Worm (Caenorhabditis elegans) whole organism, L4 larva: ENCODE data around the gene Y17G9A.4.

Experiments
- F10B5.3 ChIP-seq: sonication (generic microtip); optimal IDR thresholded peaks from 2 replicates; lab custom pipeline; 2016; ENCODE audit warnings: mild to moderate bottlenecking, missing genetic modification characterization, missing compliant biosample characterization
- F26F4.8 ChIP-seq: fragments of 200-800 bp; sonication (Bioruptor generic); conservative IDR thresholded peaks from 2 replicates; pipeline ENCODE4 v1.3.6; 2022; ENCODE audit warnings: missing genetic modification characterization, missing compliant biosample characterization
- F44E2.7 ChIP-seq: fragments of 200-800 bp; sonication (Bioruptor generic); IDR thresholded peaks from 2 replicates; pipeline ENCODE4 v2.1.2; 2022; ENCODE audit warnings: missing genetic modification characterization, missing compliant biosample characterization
- Y48G9A.11 ChIP-seq: fragments of 200-800 bp; sonication (Bioruptor generic); IDR thresholded peaks from 2 replicates; pipeline ENCODE4 v1.3.6; 2022; ENCODE audit warnings: missing genetic modification reagents, missing genetic modification characterization, missing compliant biosample characterization
- ZK337.2 ChIP-seq: fragments of 200-800 bp; sonication (Bioruptor generic); IDR thresholded peaks from 2 replicates; pipeline ENCODE4 v1.3.6; 2022; ENCODE audit warnings: missing genetic modification reagents, missing genetic modification characterization, missing compliant biosample characterization
- aly-2 ChIP-seq: sonication (generic microtip); optimal IDR thresholded peaks from 2 replicates; lab custom pipeline; 2018; ENCODE audit warnings: missing biosample characterization, missing genetic modification characterization
- arid-1 ChIP-seq: fragments of 200-800 bp; sonication (Bioruptor generic); conservative IDR thresholded peaks from 2 replicates; pipeline ENCODE4 v1.3.6; 2022; ENCODE audit warnings: missing genetic modification reagents, missing genetic modification characterization, missing compliant biosample characterization
- attf-4 ChIP-seq: sonication (generic microtip); optimal IDR thresholded peaks from 3 replicates; lab custom pipeline; 2017; ENCODE audit warnings: missing biosample characterization, missing genetic modification characterization
- ceh-20 ChIP-seq: fragments of 200-800 bp; sonication (Bioruptor generic); IDR thresholded peaks from 2 replicates; pipeline ENCODE4 v1.3.6; 2022; ENCODE audit warnings: missing genetic modification reagents, missing genetic modification characterization, missing compliant biosample characterization
- ceh-82 ChIP-seq: sonication (generic microtip); optimal IDR thresholded peaks from 2 replicates; lab custom pipeline; 2017; ENCODE audit warnings: missing biosample characterization, missing genetic modification characterization
- cey-2 ChIP-seq: sonication (generic microtip); optimal IDR thresholded peaks from 3 replicates; lab custom pipeline; 2017; ENCODE audit warnings: missing genetic modification characterization, mild to moderate bottlenecking, missing compliant biosample characterization, antibody characterized with exemption, borderline replicate concordance; ENCODE audit not compliant: insufficient read depth
- ctbp-1 ChIP-seq: fragments of 200-800 bp; sonication (Bioruptor generic); IDR thresholded peaks from 2 replicates; pipeline ENCODE4 v1.3.6; 2022; ENCODE audit warnings: missing genetic modification reagents, missing genetic modification characterization, missing compliant biosample characterization
- daf-16 ChIP-seq, 3 experiments: sonication (generic microtip); optimal IDR thresholded peaks; 2 replicates each; lab custom pipeline; 2016 to 2017; ENCODE audit warnings: missing genetic modification characterization in 3 of 3, missing genetic modification reagents in 3 of 3, mild to moderate bottlenecking in 2 of 3, missing compliant biosample characterization in 2 of 3, missing biosample characterization in 1 of 3, moderate library complexity in 1 of 3
- daf-19 ChIP-seq: fragments of 200-800 bp; sonication (Bioruptor generic); conservative IDR thresholded peaks from 2 replicates; pipeline ENCODE4 v1.3.6; 2022; ENCODE audit warnings: missing genetic modification characterization, missing compliant biosample characterization
- daf-8 ChIP-seq: fragments of 200-800 bp; sonication (Bioruptor generic); IDR thresholded peaks from 2 replicates; pipeline ENCODE4 v1.3.6; 2022; ENCODE audit warnings: missing genetic modification characterization, missing compliant biosample characterization
- duxl-1 ChIP-seq: sonication (generic microtip); optimal IDR thresholded peaks from 2 replicates; lab custom pipeline; 2016; ENCODE audit warnings: mild to moderate bottlenecking, missing genetic modification characterization, moderate library complexity, missing compliant biosample characterization; ENCODE audit not compliant: poor library complexity
- fos-1 ChIP-seq: fragments of 150-350 bp; optimal IDR thresholded peaks from 2 replicates; lab custom pipeline; 2014; ENCODE audit warnings: missing biosample characterization, missing genetic modification characterization
- hif-1 ChIP-seq, 2 experiments: sonication (generic microtip); optimal IDR thresholded peaks; 2 replicates each; lab custom pipeline; 2016 to 2017; ENCODE audit warnings: missing compliant biosample characterization in 2 of 2, missing genetic modification characterization in 2 of 2, missing genetic modification reagents in 2 of 2, missing genotype in 2 of 2, mild to moderate bottlenecking in 1 of 2
- hlh-30 ChIP-seq: sonication (generic microtip); optimal IDR thresholded peaks from 2 replicates; lab custom pipeline; 2017; ENCODE audit warnings: antibody characterized with exemption, mild to moderate bottlenecking, missing genetic modification characterization, missing compliant biosample characterization; ENCODE audit not compliant: insufficient read depth
- jun-1 ChIP-seq: fragments of 150-350 bp; optimal IDR thresholded peaks from 2 replicates; lab custom pipeline; 2014; ENCODE audit warnings: missing biosample characterization, missing genetic modification reagents, missing genetic modification characterization
- lin-13 ChIP-seq: fragments of 150-350 bp; optimal IDR thresholded peaks from 2 replicates; lab custom pipeline; 2014; ENCODE audit warnings: missing biosample characterization, missing genetic modification reagents, missing genetic modification characterization
- lir-3 ChIP-seq: sonication (generic microtip); optimal IDR thresholded peaks from 2 replicates; lab custom pipeline; 2016; ENCODE audit warnings: mild to moderate bottlenecking, missing genetic modification characterization, missing compliant biosample characterization
- madf-9 ChIP-seq: fragments of 200-800 bp; sonication (Bioruptor generic); conservative IDR thresholded peaks from 2 replicates; pipeline ENCODE4 v1.3.6; 2022; ENCODE audit warnings: missing genetic modification reagents, missing genetic modification characterization, missing compliant biosample characterization
- mdl-1 ChIP-seq, 2 experiments: fragments of 150-350 bp in 1 of 2; sonication (generic microtip) in 1 of 2; optimal IDR thresholded peaks; 2 replicates each; lab custom pipeline; 2014 to 2017; ENCODE audit warnings: missing biosample characterization in 2 of 2, missing genetic modification characterization in 2 of 2
- nhr-10 ChIP-seq: fragments of 150-350 bp; optimal IDR thresholded peaks from 2 replicates; lab custom pipeline; 2014; ENCODE audit warnings: missing biosample characterization, missing genetic modification characterization
- nhr-102 ChIP-seq: sonication (generic microtip); optimal IDR thresholded peaks from 2 replicates; lab custom pipeline; 2016; ENCODE audit warnings: mild to moderate bottlenecking, missing genetic modification characterization, moderate library complexity, missing compliant biosample characterization
- nhr-11 ChIP-seq: fragments of 150-350 bp; optimal IDR thresholded peaks from 2 replicates; lab custom pipeline; 2014; ENCODE audit warnings: missing biosample characterization, missing genetic modification characterization
- nhr-111 ChIP-seq: fragments of 200-800 bp; sonication (Bioruptor generic); optimal IDR thresholded peaks from 2 replicates; lab custom pipeline; 2018; ENCODE audit warnings: mild to moderate bottlenecking, missing genetic modification characterization, missing compliant biosample characterization
- nhr-6 ChIP-seq: fragments of 150-350 bp; optimal IDR thresholded peaks from 2 replicates; lab custom pipeline; 2014; ENCODE audit warnings: missing biosample characterization, missing genetic modification characterization
- pha-4 ChIP-seq, 2 experiments: fragments of 150-350 bp in 1 of 2; fragments of 200-800 bp in 1 of 2; sonication (Bioruptor generic) in 1 of 2; IDR thresholded peaks in 1 of 2; optimal IDR thresholded peaks in 1 of 2; 2 replicates each; pipeline versions ENCODE4 v1.3.6 to Lab custom; 2014 to 2022; ENCODE audit warnings: missing genetic modification characterization in 2 of 2, missing genetic modification reagents in 2 of 2, missing biosample characterization in 1 of 2, missing compliant biosample characterization in 1 of 2
- saeg-2 ChIP-seq: fragments of 200-800 bp; sonication (Bioruptor generic); IDR thresholded peaks from 2 replicates; pipeline ENCODE4 v1.3.6; 2022; ENCODE audit warnings: missing genetic modification reagents, missing genetic modification characterization, missing compliant biosample characterization
- skn-1 ChIP-seq: fragments of 150-350 bp; optimal IDR thresholded peaks from 2 replicates; lab custom pipeline; 2014; ENCODE audit warnings: missing biosample characterization, missing genetic modification characterization
- snpc-1.2 ChIP-seq: fragments of 200-800 bp; sonication (Bioruptor generic); IDR thresholded peaks from 2 replicates; pipeline ENCODE4 v1.3.6; 2022; ENCODE audit warnings: missing genetic modification reagents, missing genetic modification characterization, missing compliant biosample characterization
- snpc-4 ChIP-seq: fragments of 150-350 bp; optimal IDR thresholded peaks from 2 replicates; lab custom pipeline; 2014; ENCODE audit warnings: missing biosample characterization, missing genetic modification characterization
- spr-1 ChIP-seq: sonication (generic microtip); optimal IDR thresholded peaks from 2 replicates; lab custom pipeline; 2016; ENCODE audit warnings: mild to moderate bottlenecking, missing genetic modification characterization, missing compliant biosample characterization
- spr-3 ChIP-seq: fragments of 200-800 bp; sonication (Bioruptor generic); optimal IDR thresholded peaks from 2 replicates; lab custom pipeline; 2018; ENCODE audit warnings: mild to moderate bottlenecking, missing genetic modification characterization, missing compliant biosample characterization
- tra-1 ChIP-seq: fragments of 200-800 bp; sonication (Bioruptor generic); IDR thresholded peaks from 2 replicates; pipeline ENCODE4 v1.3.6; 2022; ENCODE audit warnings: missing genetic modification reagents, missing genetic modification characterization, missing compliant biosample characterization
- unc-130 ChIP-seq: sonication (generic microtip); optimal IDR thresholded peaks from 2 replicates; lab custom pipeline; 2016; ENCODE audit warnings: missing genetic modification reagents, missing genetic modification characterization, missing compliant biosample characterization
- unc-39 ChIP-seq: sonication (generic microtip); optimal IDR thresholded peaks from 2 replicates; lab custom pipeline; 2017; ENCODE audit warnings: missing biosample characterization, missing genetic modification characterization
- zfp-3 ChIP-seq: fragments of 200-800 bp; sonication (Bioruptor generic); conservative IDR thresholded peaks from 2 replicates; pipeline ENCODE4 v1.3.6; 2022; ENCODE audit warnings: missing genetic modification reagents, missing genetic modification characterization, missing compliant biosample characterization
- ztf-11 ChIP-seq: fragments of 150-350 bp; optimal IDR thresholded peaks from 2 replicates; lab custom pipeline; 2014; ENCODE audit warnings: missing biosample characterization, missing genetic modification characterization
- ztf-7 ChIP-seq: fragments of 150-350 bp; optimal IDR thresholded peaks from 2 replicates; lab custom pipeline; 2014; ENCODE audit warnings: missing biosample characterization, missing genetic modification characterization

The Y17G9A.4 gene

ce11 chrIV:4887258-4887657 lies 25.9 kb upstream of the Y17G9A.4 start, which contains the start of gene T08B6.1:
T08B6.1 (minus strand) TSS chrIV:4887358.
- TF ChIP-seq pha-4 (GFP tag; IDR thresholded peaks at IDR 0.05; lab: Robert Waterston, UW): no peak
- no peak for TF ChIP-seq pha-4 (tag; optimal IDR thresholded peaks at IDR 0.05; lab: Kevin White, UChicago)
- TF ChIP-seq attf-4 (tag; lab: Kevin White, UChicago): no peak
- no peak for TF ChIP-seq lir-3 (tag; lab: Kevin White, UChicago)
- no peak for TF ChIP-seq ZK337.2 (GFP tag; lab: Robert Waterston, UW)
- TF ChIP-seq Y48G9A.11 (GFP tag; lab: Robert Waterston, UW): no peak
- TF ChIP-seq saeg-2 (GFP tag; lab: Robert Waterston, UW): no peak
- no peak for TF ChIP-seq nhr-10 (tag; lab: Kevin White, UChicago)
- no peak for TF ChIP-seq ctbp-1
- no peak for TF ChIP-seq daf-8 (GFP tag; lab: Robert Waterston, UW)
- TF ChIP-seq snpc-1.2 (GFP tag; lab: Robert Waterston, UW): no peak

ce11 chrIV:4885435-4885834 lies 24.1 kb upstream of the Y17G9A.4 start:
- no peak for TF ChIP-seq unc-39 (tag; lab: Kevin White, UChicago)
- no peak for TF ChIP-seq mdl-1 (tag; optimal IDR thresholded peaks at IDR 0.05; lab: Kevin White, UChicago)
- peak; percentile 96 for TF ChIP-seq snpc-1.2 (GFP tag; lab: Robert Waterston, UW)
- TF ChIP-seq F26F4.8 (GFP tag; lab: Robert Waterston, UW): peak; percentile 66; the same call in 1 of the 2 replicates
- TF ChIP-seq daf-19 (GFP tag; lab: Robert Waterston, UW): no peak
- TF ChIP-seq cey-2 (tag; lab: Kevin White, UChicago): no peak

- TF ChIP-seq ztf-7 (tag; lab: Kevin White, UChicago) (no peak), F26F4.8 (GFP tag; lab: Robert Waterston, UW) (no peak), ctbp-1 (no peak), daf-16 (GFP tag; optimal IDR thresholded peaks at IDR 0.05; lab: Kevin White, UChicago) (no peak), daf-16 (tag; optimal IDR thresholded peaks at IDR 0.05; lab: Kevin White, UChicago) (no peak), madf-9 (GFP tag; lab: Robert Waterston, UW) (no peak), F44E2.7 (no peak), hlh-30 (no peak), aly-2 (tag; lab: Kevin White, UChicago) (no peak), nhr-6 (tag; lab: Kevin White, UChicago) (no peak), lir-3 (tag; lab: Kevin White, UChicago) (no peak), daf-19 (GFP tag; lab: Robert Waterston, UW) (no peak), nhr-11 (no peak), daf-8 (GFP tag; lab: Robert Waterston, UW) (no peak), tra-1 (no peak), snpc-4 (tag; lab: Kevin White, UChicago) (no peak), pha-4 (GFP tag; IDR thresholded peaks at IDR 0.05; lab: Robert Waterston, UW) (no peak), pha-4 (tag; optimal IDR thresholded peaks at IDR 0.05; lab: Kevin White, UChicago) (no peak), mdl-1 (tag; optimal IDR thresholded peaks at IDR 0.05; lab: Kevin White, UChicago) (no peak), ztf-11 (tag; lab: Kevin White, UChicago) (no peak), ceh-82 (tag; lab: Kevin White, UChicago) (no peak)
Measured at ce11 chrIV:4883984-4884383, 22.6 kb upstream of the Y17G9A.4 start, which contains the start of gene str-166. str-166 (plus strand) TSS chrIV:4884284.

ce11 chrIV:4880634-4881033 lies 19.3 kb upstream of the Y17G9A.4 start:
- TF ChIP-seq fos-1 (tag; lab: Kevin White, UChicago): no peak
- TF ChIP-seq skn-1 (tag; lab: Kevin White, UChicago): no peak
- peak; percentile 89 for TF ChIP-seq snpc-4 (tag; lab: Kevin White, UChicago)
- TF ChIP-seq lin-13 (GFP tag; lab: Kevin White, UChicago): peak; percentile 48
- peak; percentile 18 for TF ChIP-seq F10B5.3
- TF ChIP-seq hif-1 (tag; optimal IDR thresholded peaks at IDR 0.05; lab: Kevin White, UChicago): no peak
- peak; percentile 100 for TF ChIP-seq snpc-1.2 (GFP tag; lab: Robert Waterston, UW)
- no peak for TF ChIP-seq spr-3
- peak; percentile 16 for TF ChIP-seq spr-1
- no peak for TF ChIP-seq jun-1 (tag; lab: Kevin White, UChicago)
- TF ChIP-seq ceh-20 (GFP tag; lab: Robert Waterston, UW): no peak
- no peak for TF ChIP-seq nhr-111 (GFP tag; lab: Kevin White, UChicago)
- no peak for TF ChIP-seq attf-4 (tag; lab: Kevin White, UChicago)
- peak; percentile 61 for TF ChIP-seq arid-1 (GFP tag; lab: Robert Waterston, UW)
- TF ChIP-seq daf-16 (GFP tag; optimal IDR thresholded peaks at IDR 0.05; lab: Kevin White, UChicago): peak in 1 of 2 experiments; percentile 79
- peak; percentile 37 for TF ChIP-seq daf-16 (tag; optimal IDR thresholded peaks at IDR 0.05; lab: Kevin White, UChicago)
- peak; percentile 27 for TF ChIP-seq nhr-10 (tag; lab: Kevin White, UChicago)
- peak; percentile 43 for TF ChIP-seq duxl-1
- TF ChIP-seq unc-130 (GFP tag; lab: Kevin White, UChicago): peak; percentile 58
- TF ChIP-seq zfp-3 (GFP tag; lab: Robert Waterston, UW): no peak
- TF ChIP-seq nhr-102: peak; percentile 81
- no peak; the same call in 1 of the 2 replicates for TF ChIP-seq Y48G9A.11 (GFP tag; lab: Robert Waterston, UW)
